Worm (Caenorhabditis elegans) whole organism, L3 larva: ENCODE results near the gene tre-5.

ENCODE experiments used
- R02D3.7 ChIP-seq: fragments of 150-350 bp; optimal IDR thresholded peaks from 2 replicates; lab custom pipeline; 2014; ENCODE audit warnings: missing biosample characterization, missing genetic modification characterization
- ZK546.5 ChIP-seq: sonication (generic microtip); optimal IDR thresholded peaks from 2 replicates; lab custom pipeline; 2017; ENCODE audit warnings: missing biosample characterization, missing genetic modification characterization
- aly-2 ChIP-seq: fragments of 150-350 bp; optimal IDR thresholded peaks from 2 replicates; lab custom pipeline; 2014; ENCODE audit warnings: missing biosample characterization, missing genetic modification characterization
- ama-1 ChIP-seq: fragments of 150-350 bp; optimal IDR thresholded peaks from 2 replicates; lab custom pipeline; 2018
- ceh-16 ChIP-seq: sonication (generic microtip); optimal IDR thresholded peaks from 2 replicates; lab custom pipeline; 2017; ENCODE audit warnings: missing biosample characterization, missing genetic modification characterization
- ceh-28 ChIP-seq: fragments of 150-350 bp; optimal IDR thresholded peaks from 2 replicates; lab custom pipeline; 2014; ENCODE audit warnings: missing biosample characterization, missing genetic modification reagents, missing genetic modification characterization
- ceh-82 ChIP-seq: fragments of 150-350 bp; optimal IDR thresholded peaks from 2 replicates; lab custom pipeline; 2014; ENCODE audit warnings: missing biosample characterization, missing genetic modification characterization
- ceh-9 ChIP-seq: sonication (generic microtip); optimal IDR thresholded peaks from 2 replicates; lab custom pipeline; 2018; ENCODE audit warnings: missing biosample characterization, missing genetic modification characterization
- daf-12 ChIP-seq: fragments of 150-350 bp; optimal IDR thresholded peaks from 2 replicates; lab custom pipeline; 2014; ENCODE audit warnings: missing biosample characterization, missing genetic modification reagents, missing genetic modification characterization
- egl-27 ChIP-seq: sonication (generic microtip); optimal IDR thresholded peaks from 4 replicates; lab custom pipeline; 2017; ENCODE audit warnings: missing biosample characterization, missing genetic modification reagents, missing genetic modification characterization
- egl-5 ChIP-seq: fragments of 150-350 bp; optimal IDR thresholded peaks from 2 replicates; lab custom pipeline; 2017; ENCODE audit warnings: missing biosample characterization, missing genetic modification reagents, missing genetic modification characterization, inconsistent platforms
- elt-1 ChIP-seq: fragments of 150-350 bp; optimal IDR thresholded peaks from 2 replicates; lab custom pipeline; 2014; ENCODE audit warnings: missing biosample characterization, missing genetic modification characterization
- elt-2 ChIP-seq: sonication (generic microtip); optimal IDR thresholded peaks from 2 replicates; lab custom pipeline; 2016; ENCODE audit warnings: missing genetic modification reagents, mild to moderate bottlenecking, missing genetic modification characterization, missing compliant biosample characterization
- elt-3 ChIP-seq, 3 experiments: fragments of 150-350 bp in 1 of 3; sonication (generic microtip) in 2 of 3; optimal IDR thresholded peaks; 2 replicates in 2 of 3; 4 replicates in 1 of 3; lab custom pipeline; 2014 to 2017; ENCODE audit warnings: missing biosample characterization in 3 of 3, missing genetic modification characterization in 3 of 3
- eor-1 ChIP-seq, 2 experiments: fragments of 150-350 bp; optimal IDR thresholded peaks; 2 replicates each; lab custom pipeline; 2014 to 2018; ENCODE audit warnings: missing biosample characterization in 2 of 2, missing genetic modification characterization in 2 of 2
- fkh-10 ChIP-seq: sonication (generic microtip); optimal IDR thresholded peaks from 2 replicates; lab custom pipeline; 2017; ENCODE audit warnings: missing biosample characterization, missing genetic modification reagents, missing genetic modification characterization
- fkh-2 ChIP-seq: fragments of 150-350 bp; optimal IDR thresholded peaks from 2 replicates; lab custom pipeline; 2014; ENCODE audit warnings: missing biosample characterization, missing genetic modification reagents, missing genetic modification characterization
- fos-1 ChIP-seq: fragments of 150-350 bp; optimal IDR thresholded peaks from 2 replicates; lab custom pipeline; 2014; ENCODE audit warnings: missing biosample characterization, missing genetic modification characterization
- hmg-11 ChIP-seq: sonication (generic microtip); optimal IDR thresholded peaks from 2 replicates; lab custom pipeline; 2016; ENCODE audit warnings: missing genetic modification characterization, missing compliant biosample characterization
- jun-1 ChIP-seq: fragments of 150-350 bp; optimal IDR thresholded peaks from 2 replicates; lab custom pipeline; 2014; ENCODE audit warnings: missing biosample characterization, missing genetic modification reagents, missing genetic modification characterization
- lin-15B ChIP-seq: fragments of 150-350 bp; optimal IDR thresholded peaks from 2 replicates; lab custom pipeline; 2014; ENCODE audit warnings: missing biosample characterization, missing genetic modification characterization
- lin-39 ChIP-seq: fragments of 150-350 bp; optimal IDR thresholded peaks from 2 replicates; lab custom pipeline; 2018; ENCODE audit warnings: missing biosample characterization, missing genetic modification reagents, missing genetic modification characterization
- lsy-12 ChIP-seq: sonication (generic microtip); optimal IDR thresholded peaks from 2 replicates; lab custom pipeline; 2016; ENCODE audit warnings: mild to moderate bottlenecking, missing genetic modification characterization, missing compliant biosample characterization
- mdl-1 ChIP-seq: fragments of 150-350 bp; optimal IDR thresholded peaks from 2 replicates; lab custom pipeline; 2014; ENCODE audit warnings: missing biosample characterization, missing genetic modification characterization
- mml-1 ChIP-seq: fragments of 150-350 bp; sonication (generic microtip); optimal IDR thresholded peaks from 3 replicates; lab custom pipeline; 2014; ENCODE audit warnings: missing biosample characterization, missing genetic modification characterization
- nfya-1 ChIP-seq: sonication (generic microtip); optimal IDR thresholded peaks from 2 replicates; lab custom pipeline; 2017; ENCODE audit warnings: missing genetic modification characterization, mild to moderate bottlenecking, missing compliant biosample characterization, antibody characterized with exemption, moderate library complexity; ENCODE audit not compliant: insufficient read depth
- nhr-11 ChIP-seq: fragments of 150-350 bp; optimal IDR thresholded peaks from 2 replicates; lab custom pipeline; 2014; ENCODE audit warnings: missing biosample characterization, missing genetic modification characterization
- nhr-12 ChIP-seq: fragments of 150-350 bp; optimal IDR thresholded peaks from 2 replicates; lab custom pipeline; 2014; ENCODE audit warnings: missing biosample characterization, missing genetic modification characterization
- nhr-23 ChIP-seq: fragments of 150-350 bp; optimal IDR thresholded peaks from 2 replicates; lab custom pipeline; 2014; ENCODE audit warnings: missing biosample characterization, missing genetic modification reagents, missing genetic modification characterization
- nhr-237 ChIP-seq: fragments of 150-350 bp; optimal IDR thresholded peaks from 2 replicates; lab custom pipeline; 2014; ENCODE audit warnings: missing biosample characterization, missing genetic modification characterization
- nhr-25 ChIP-seq: sonication (generic microtip); optimal IDR thresholded peaks from 2 replicates; lab custom pipeline; 2017; ENCODE audit warnings: missing biosample characterization, missing genetic modification characterization
- nhr-28 ChIP-seq: fragments of 150-350 bp; optimal IDR thresholded peaks from 2 replicates; lab custom pipeline; 2014; ENCODE audit warnings: missing biosample characterization, missing genetic modification characterization
- nhr-43 ChIP-seq: sonication (generic microtip); optimal IDR thresholded peaks from 2 replicates; lab custom pipeline; 2016; ENCODE audit warnings: mild to moderate bottlenecking, missing genetic modification characterization, missing compliant biosample characterization; ENCODE audit not compliant: poor library complexity, severe bottlenecking
- nhr-67 ChIP-seq: fragments of 150-350 bp; optimal IDR thresholded peaks from 2 replicates; lab custom pipeline; 2014; ENCODE audit warnings: missing biosample characterization, missing genetic modification characterization
- nhr-76 ChIP-seq: fragments of 150-350 bp; sonication (generic microtip); optimal IDR thresholded peaks from 5 replicates; lab custom pipeline; 2014; ENCODE audit warnings: missing biosample characterization, missing genetic modification characterization
- nhr-77 ChIP-seq: fragments of 150-350 bp; optimal IDR thresholded peaks from 2 replicates; lab custom pipeline; 2014; ENCODE audit warnings: missing biosample characterization, missing genetic modification characterization
- pha-4 ChIP-seq: fragments of 150-350 bp; optimal IDR thresholded peaks from 2 replicates; lab custom pipeline; 2014; ENCODE audit warnings: missing biosample characterization, missing genetic modification reagents, missing genetic modification characterization
- pqm-1 ChIP-seq: fragments of 150-350 bp; optimal IDR thresholded peaks from 2 replicates; lab custom pipeline; 2017; ENCODE audit warnings: missing biosample characterization, missing genetic modification characterization, inconsistent platforms
- sea-2 ChIP-seq: fragments of 150-350 bp; sonication (generic microtip); optimal IDR thresholded peaks from 4 replicates; lab custom pipeline; 2014; ENCODE audit warnings: missing biosample characterization, missing genetic modification reagents, missing genetic modification characterization
- skn-1 ChIP-seq: fragments of 150-350 bp; optimal IDR thresholded peaks from 2 replicates; lab custom pipeline; 2014; ENCODE audit warnings: missing biosample characterization, missing genetic modification characterization
- snpc-4 ChIP-seq: fragments of 150-350 bp; optimal IDR thresholded peaks from 2 replicates; lab custom pipeline; 2014; ENCODE audit warnings: missing biosample characterization, missing genetic modification characterization
- tbx-2 ChIP-seq: sonication (generic microtip); optimal IDR thresholded peaks from 2 replicates; lab custom pipeline; 2016; ENCODE audit warnings: mild to moderate bottlenecking, missing genetic modification characterization, missing compliant biosample characterization
- unc-39 ChIP-seq: sonication (generic microtip); optimal IDR thresholded peaks from 4 replicates; lab custom pipeline; 2017; ENCODE audit warnings: missing biosample characterization, missing genetic modification characterization
- unc-62 ChIP-seq: fragments of 150-350 bp; sonication (generic microtip); optimal IDR thresholded peaks from 4 replicates; lab custom pipeline; 2014; ENCODE audit warnings: missing biosample characterization, missing genetic modification reagents, missing genetic modification characterization
- zag-1 ChIP-seq: fragments of 150-350 bp; optimal IDR thresholded peaks from 2 replicates; lab custom pipeline; 2014; ENCODE audit warnings: missing biosample characterization, missing genetic modification characterization
- ztf-11 ChIP-seq: fragments of 150-350 bp; optimal IDR thresholded peaks from 2 replicates; lab custom pipeline; 2014; ENCODE audit warnings: missing biosample characterization, missing genetic modification characterization
- ztf-4 ChIP-seq: fragments of 150-350 bp; optimal IDR thresholded peaks from 2 replicates; lab custom pipeline; 2014; ENCODE audit warnings: missing biosample characterization, missing genetic modification characterization

The tre-5 gene

ce11 chrII:29578-29977, 25.5 kb downstream of the tre-5 start:
- TF ChIP-seq nhr-25 (tag; lab: Kevin White, UChicago) (peak; percentile 45), fkh-2 (no peak)

- TF ChIP-seq elt-1 (tag; lab: Kevin White, UChicago) (no peak), nhr-25 (tag; lab: Kevin White, UChicago) (peak; percentile 62)
Observed at ce11 chrII:28283-28682, 26.8 kb downstream of the tre-5 start, which contains the start of gene F23F1.4. F23F1.4 (minus strand) TSS chrII:28423.

- TF ChIP-seq elt-3 (tag; optimal IDR thresholded peaks at IDR 0.05; lab: Kevin White, UChicago) = no peak
- TF ChIP-seq pha-4 (tag; lab: Kevin White, UChicago) = peak; percentile 93
- no peak for TF ChIP-seq zag-1 (tag; lab: Kevin White, UChicago)
- peak; percentile 89 for TF ChIP-seq nhr-25 (tag; lab: Kevin White, UChicago)
- peak; percentile 38 for TF ChIP-seq jun-1 (tag; lab: Kevin White, UChicago)
- peak; percentile 81 for TF ChIP-seq lin-39 (tag; lab: Kevin White, UChicago)
- no peak for TF ChIP-seq eor-1 (tag; optimal IDR thresholded peaks at IDR 0.05; lab: Kevin White, UChicago)
- TF ChIP-seq daf-12 (tag; lab: Kevin White, UChicago) = no peak
- TF ChIP-seq nhr-12 (tag; lab: Kevin White, UChicago) = no peak
- no peak for TF ChIP-seq mml-1
- TF ChIP-seq elt-1 (tag; lab: Kevin White, UChicago) = no peak
- TF ChIP-seq nhr-237 (tag; lab: Kevin White, UChicago) = no peak
- TF ChIP-seq ceh-82 (tag; lab: Kevin White, UChicago) = no peak
- peak; percentile 90 for TF ChIP-seq nfya-1 (tag; lab: Kevin White, UChicago)
- TF ChIP-seq egl-27 = no peak
- peak; percentile 16 for TF ChIP-seq fkh-10 (GFP tag; lab: Kevin White, UChicago)
- TF ChIP-seq sea-2 (GFP tag; lab: Kevin White, UChicago) = no peak
- peak; percentile 34 for TF ChIP-seq nhr-77 (tag; lab: Kevin White, UChicago)
- no peak for TF ChIP-seq ceh-9
- TF ChIP-seq lsy-12 = peak; percentile 77
- TF ChIP-seq ztf-4 = peak; percentile 79
- peak; percentile 97 for TF ChIP-seq ama-1 (lab: Kevin White, UChicago)
- TF ChIP-seq R02D3.7 = peak; percentile 59
- no peak for TF ChIP-seq nhr-67 (tag; lab: Kevin White, UChicago)
- TF ChIP-seq nhr-76 = no peak
- peak; percentile 42 for TF ChIP-seq elt-2 (tag; lab: Kevin White, UChicago)
- peak; percentile 93 for TF ChIP-seq nhr-23
- peak; percentile 74 for TF ChIP-seq snpc-4
- peak; percentile 73 for TF ChIP-seq egl-5 (tag; lab: Kevin White, UChicago)
- TF ChIP-seq nhr-11 = no peak
- no peak for TF ChIP-seq nhr-28 (tag; lab: Kevin White, UChicago)
- TF ChIP-seq ceh-16 = no peak
- TF ChIP-seq skn-1 = peak; percentile 65
- peak; percentile 8 for TF ChIP-seq ztf-11 (tag; lab: Kevin White, UChicago)
- TF ChIP-seq unc-62 (GFP tag; lab: Kevin White, UChicago) = no peak
- no peak for TF ChIP-seq ZK546.5 (tag; lab: Kevin White, UChicago)
- no peak for TF ChIP-seq unc-39 (tag; lab: Kevin White, UChicago)
- no peak for TF ChIP-seq aly-2 (tag; lab: Kevin White, UChicago)
- no peak for TF ChIP-seq fkh-2
- TF ChIP-seq pqm-1 (tag; lab: Kevin White, UChicago) = peak; percentile 46
- TF ChIP-seq nhr-43 (tag; lab: Kevin White, UChicago) = peak; percentile 91
- peak; percentile 49 for TF ChIP-seq fos-1 (tag; lab: Kevin White, UChicago)
- TF ChIP-seq ceh-28 (tag; lab: Kevin White, UChicago) = peak; percentile 80
- peak; percentile 90 for TF ChIP-seq lin-15B (tag; lab: Kevin White, UChicago)
- peak; percentile 82 for TF ChIP-seq tbx-2 (tag; lab: Kevin White, UChicago)
- TF ChIP-seq mdl-1 (tag; lab: Kevin White, UChicago) = no peak
- peak; percentile 0 for TF ChIP-seq hmg-11 (tag; lab: Kevin White, UChicago)
Observed at ce11 chrII:24559-24998, 30.5 kb downstream of the tre-5 start, which contains the start of gene enee-1. enee-1 (plus strand) TSS chrII:24666.
